Fruit fly (Drosophila melanogaster) whole organism, wandering third instar larva: Measurements from ENCODE around the gene Polr2F.

Source experiments
- CG9705 ChIP-seq: fragments of 200-800 bp; sonication (Bioruptor generic); optimal IDR thresholded peaks from 2 replicates; lab custom pipeline; 2018; ENCODE audit warnings: missing biosample characterization, mild to moderate bottlenecking, missing genetic modification characterization
- CrebA ChIP-seq: fragments of 200-800 bp; sonication (Bioruptor generic); optimal IDR thresholded peaks from 2 replicates; lab custom pipeline; 2016; ENCODE audit warnings: missing biosample characterization, mild to moderate bottlenecking, missing genetic modification characterization, borderline replicate concordance
- Hr83 ChIP-seq: fragments of 200-300 bp; sonication (Bioruptor generic); optimal IDR thresholded peaks from 2 replicates; lab custom pipeline; 2016; ENCODE audit warnings: missing biosample characterization, mild to moderate bottlenecking, missing genetic modification characterization, moderate library complexity; ENCODE audit not compliant: poor library complexity, severe bottlenecking
- Sp1 ChIP-seq: fragments of 200-800 bp; sonication (Bioruptor generic); optimal IDR thresholded peaks from 3 replicates; lab custom pipeline; 2019; ENCODE audit warnings: missing biosample characterization, mild to moderate bottlenecking, missing genetic modification characterization, moderate library complexity
- pan ChIP-seq: fragments of >200 bp; optimal IDR thresholded peaks from 2 replicates; lab custom pipeline; 2017
- psq ChIP-seq: fragments of 200-800 bp; sonication (Bioruptor generic); optimal IDR thresholded peaks from 3 replicates; lab custom pipeline; 2017; ENCODE audit warnings: missing biosample characterization, mild to moderate bottlenecking, missing genetic modification characterization, moderate library complexity
- rgr ChIP-seq: fragments of 200-800 bp; sonication (Bioruptor generic); optimal IDR thresholded peaks from 3 replicates; lab custom pipeline; 2016; ENCODE audit warnings: missing biosample characterization, mild to moderate bottlenecking, missing genetic modification characterization
- sv ChIP-seq: fragments of 200-800 bp; sonication (Bioruptor generic); optimal IDR thresholded peaks from 3 replicates; lab custom pipeline; 2016; ENCODE audit warnings: missing biosample characterization, missing genetic modification characterization
- woc ChIP-seq: sonication (Bioruptor generic); optimal IDR thresholded peaks from 2 replicates; lab custom pipeline; 2016; ENCODE audit warnings: missing biosample characterization, mild to moderate bottlenecking, missing genetic modification characterization

dm6 chr3R:5322182-5322609 lies 49.4 kb upstream of the Polr2F start:
- TF ChIP-seq psq (GFP tag; lab: Kevin White, UChicago) (no peak), CG9705 (GFP tag; lab: Kevin White, UChicago) (no peak), rgr (GFP tag; lab: Kevin White, UChicago) (no peak), woc (GFP tag; lab: Kevin White, UChicago) (no peak), Hr83 (GFP tag; lab: Kevin White, UChicago) (no peak), sv (no peak), Sp1 (GFP tag; lab: Kevin White, UChicago) (no peak), CrebA (GFP tag; lab: Kevin White, UChicago) (no peak), pan (lab: Kevin White, UChicago) (no peak)
